Fruit fly (Drosophila melanogaster) whole organism, embryonic: ENCODE results near the gene bab1.

Experiments
- B-H2 ChIP-seq: fragments of 200-800 bp; sonication (Bioruptor generic); optimal IDR thresholded peaks from 2 replicates; lab custom pipeline; 2018; ENCODE audit warnings: missing biosample characterization, mild to moderate bottlenecking, missing genetic modification characterization
- CG15073 ChIP-seq: fragments of 200-800 bp; sonication (Bioruptor generic); optimal IDR thresholded peaks from 2 replicates; lab custom pipeline; 2016; ENCODE audit warnings: missing biosample characterization, missing genetic modification characterization
- Hr39 ChIP-seq: fragments of >200 bp; optimal IDR thresholded peaks from 2 replicates; lab custom pipeline; 2017
- fd96Cb ChIP-seq: fragments of 200-800 bp; sonication (Bioruptor generic); optimal IDR thresholded peaks from 2 replicates; lab custom pipeline; 2018; ENCODE audit warnings: missing biosample characterization, mild to moderate bottlenecking, missing genetic modification characterization, moderate library complexity

- TF ChIP-seq B-H2 (GFP tag; lab: Kevin White, UChicago) (no peak), CG15073 (GFP tag; lab: Kevin White, UChicago) (no peak), fd96Cb (tag; lab: Kevin White, UChicago) (no peak), Hr39 (lab: Kevin White, UChicago) (no peak)
These were observed 6.8 kb downstream of the bab1 start for dm6 chr3L:1094123-1094522.
